Worm (Caenorhabditis elegans): Measurements from ENCODE around the gene ucr-2.1.

ce11 chrX:12021446-12021845, 3.2 kb downstream of the ucr-2.1 start:
- no peak for TF ChIP-seq tra-4 (tag; optimal IDR thresholded peaks at IDR 0.05)
- no peak for TF ChIP-seq hnd-1 (tag; optimal IDR thresholded peaks at IDR 0.05)
- TF ChIP-seq ama-1 (optimal IDR thresholded peaks at IDR 0.05): no peak
- TF ChIP-seq scrt-1 (GFP tag; IDR thresholded peaks at IDR 0.05): no peak
- TF ChIP-seq ets-7 (tag; optimal IDR thresholded peaks at IDR 0.05): no peak
- TF ChIP-seq ceh-13 (GFP tag; optimal IDR thresholded peaks at IDR 0.05): no peak
- no peak for TF ChIP-seq aly-1 (tag; optimal IDR thresholded peaks at IDR 0.05)
- TF ChIP-seq tbx-37 (GFP tag; conservative IDR thresholded peaks at IDR 0.05): no peak
- TF ChIP-seq hmg-4 (GFP tag; optimal IDR thresholded peaks at IDR 0.05): no peak
- no peak for TF ChIP-seq pes-1 (GFP tag; IDR thresholded peaks at IDR 0.05)
- no peak for TF ChIP-seq flt-1 (GFP tag; IDR thresholded peaks at IDR 0.05)
- no peak for TF ChIP-seq tbx-11 (GFP tag; IDR thresholded peaks at IDR 0.05)
- TF ChIP-seq sea-1 (GFP tag; conservative IDR thresholded peaks at IDR 0.05): no peak
- TF ChIP-seq B0310.2 (tag; optimal IDR thresholded peaks at IDR 0.05): no peak

Data from whole organism, early embryonic.